Worm (Caenorhabditis elegans) whole organism, L2 larva: Measurements from ENCODE around the gene F16H6.9.

Experiments used
- Y55F3AM.14 ChIP-seq: fragments of 200-800 bp; sonication (Bioruptor generic); optimal IDR thresholded peaks from 2 replicates; lab custom pipeline; 2018; ENCODE audit warnings: mild to moderate bottlenecking, missing genetic modification characterization, missing compliant biosample characterization
- egl-27 ChIP-seq: sonication (generic microtip); optimal IDR thresholded peaks from 3 replicates; lab custom pipeline; 2017; ENCODE audit warnings: missing biosample characterization, missing genetic modification reagents, missing genetic modification characterization
- lin-39 ChIP-seq: fragments of 150-350 bp; optimal IDR thresholded peaks from 2 replicates; lab custom pipeline; 2014; ENCODE audit warnings: missing biosample characterization, missing genetic modification reagents, missing genetic modification characterization
- lsy-2 ChIP-seq, 2 experiments: fragments of 150-350 bp in 1 of 2; sonication (generic microtip) in 1 of 2; optimal IDR thresholded peaks; 2 replicates each; lab custom pipeline; 2014 to 2017; ENCODE audit warnings: missing biosample characterization in 2 of 2, missing genetic modification characterization in 2 of 2
- mab-5 ChIP-seq: fragments of 150-350 bp; optimal IDR thresholded peaks from 2 replicates; lab custom pipeline; 2014; ENCODE audit warnings: missing biosample characterization, missing genetic modification characterization
- unc-62 ChIP-seq: fragments of 150-350 bp; optimal IDR thresholded peaks from 2 replicates; lab custom pipeline; 2014; ENCODE audit warnings: missing biosample characterization, missing genetic modification reagents, missing genetic modification characterization
- ztf-4 ChIP-seq: fragments of 150-350 bp; optimal IDR thresholded peaks from 2 replicates; lab custom pipeline; 2014; ENCODE audit warnings: missing biosample characterization, missing genetic modification characterization

DNA sequence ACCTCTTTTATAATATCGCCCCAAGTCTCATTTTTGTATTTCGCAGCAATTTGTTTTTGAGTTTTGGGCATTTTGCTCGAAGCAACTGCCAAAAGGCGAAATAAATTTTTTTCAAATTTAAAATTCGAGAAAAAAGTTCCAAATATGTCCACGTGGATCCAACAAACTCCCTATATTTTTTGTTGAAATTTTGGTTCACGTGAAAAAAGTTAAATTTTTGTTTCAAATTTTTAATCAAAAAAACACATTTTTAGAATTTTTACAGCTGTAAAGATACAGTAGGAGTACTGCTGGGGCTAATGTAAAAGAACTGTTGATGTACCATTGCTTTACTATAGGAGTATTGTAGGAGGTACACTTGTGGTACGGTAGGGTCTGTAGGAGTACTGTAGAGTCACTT lies 49.7 kb upstream of the F16H6.9 start, which contains the start of gene C14A6.6:
- TF ChIP-seq ztf-4 (tag; lab: Kevin White, UChicago) (no peak), Y55F3AM.14 (GFP tag; lab: Kevin White, UChicago) (no peak), unc-62 (GFP tag; lab: Kevin White, UChicago) (no peak), lin-39 (no peak), mab-5 (tag; lab: Kevin White, UChicago) (no peak), lsy-2 (tag; optimal IDR thresholded peaks at IDR 0.05; lab: Kevin White, UChicago) (no peak), egl-27 (tag; lab: Kevin White, UChicago) (no peak)
